Fruit fly (Drosophila melanogaster) whole organism, embryonic: ENCODE measurements around the gene ninaE.

ENCODE experiments used
- ATbp ChIP-seq: fragments of 200-800 bp; sonication (Bioruptor generic); optimal IDR thresholded peaks from 2 replicates; lab custom pipeline; 2017; ENCODE audit warnings: missing biosample characterization, mild to moderate bottlenecking, missing genetic modification characterization, missing genetic modification reagents
- Antp ChIP-seq: fragments of 200-800 bp; sonication (Bioruptor generic); optimal IDR thresholded peaks from 3 replicates; lab custom pipeline; 2016; ENCODE audit warnings: missing biosample characterization, missing genetic modification characterization
- Bdp1 ChIP-seq: fragments of 200-800 bp; sonication (Bioruptor generic); optimal IDR thresholded peaks from 3 replicates; lab custom pipeline; 2016; ENCODE audit warnings: missing biosample characterization, missing genetic modification characterization
- CG10431 ChIP-seq: fragments of 200-800 bp; sonication (Bioruptor generic); optimal IDR thresholded peaks from 3 replicates; lab custom pipeline; 2018; ENCODE audit warnings: missing biosample characterization, mild to moderate bottlenecking, missing genetic modification characterization
- CG10462 ChIP-seq: fragments of 200-800 bp; sonication (Bioruptor generic); optimal IDR thresholded peaks from 2 replicates; lab custom pipeline; 2016; ENCODE audit warnings: missing biosample characterization, missing genetic modification characterization
- CG12659 ChIP-seq: fragments of 200-800 bp; sonication (Bioruptor generic); optimal IDR thresholded peaks from 3 replicates; lab custom pipeline; 2017; ENCODE audit warnings: mild to moderate bottlenecking, missing biosample characterization, missing genetic modification reagents, missing genetic modification characterization
- CG13287 ChIP-seq: fragments of 200-800 bp; sonication (Bioruptor generic); IDR thresholded peaks from 2 replicates; pipeline ENCODE4 v1.3.6; 2022; ENCODE audit warnings: missing biosample characterization, missing genetic modification characterization; ENCODE audit not compliant: partially characterized antibody
- CG14014 ChIP-seq: fragments of 200-800 bp; sonication (Bioruptor generic); IDR thresholded peaks from 2 replicates; pipeline ENCODE4 v1.3.6; 2022; ENCODE audit warnings: missing biosample characterization, missing genetic modification characterization
- CG14667 ChIP-seq: fragments of 200-800 bp; sonication (Bioruptor generic); IDR thresholded peaks from 2 replicates; pipeline ENCODE4 v1.3.6; 2022; ENCODE audit warnings: missing biosample characterization, missing genetic modification characterization
- CG15073 ChIP-seq: fragments of 200-800 bp; sonication (Bioruptor generic); optimal IDR thresholded peaks from 2 replicates; lab custom pipeline; 2016; ENCODE audit warnings: missing biosample characterization, missing genetic modification characterization
- CG1647 ChIP-seq: fragments of 200-800 bp; sonication (Bioruptor generic); optimal IDR thresholded peaks from 3 replicates; lab custom pipeline; 2016; ENCODE audit warnings: missing biosample characterization, missing genetic modification characterization
- CG31441 ChIP-seq: fragments of 200-800 bp; sonication (Bioruptor generic); IDR thresholded peaks from 2 replicates; pipeline ENCODE4 v1.3.6; 2022; ENCODE audit warnings: missing biosample characterization, missing genetic modification characterization
- CG33213 ChIP-seq: fragments of 200-800 bp; sonication (Bioruptor generic); optimal IDR thresholded peaks from 3 replicates; lab custom pipeline; 2016; ENCODE audit warnings: missing biosample characterization, missing genetic modification characterization
- CG3407 ChIP-seq: fragments of 200-800 bp; sonication (Bioruptor generic); optimal IDR thresholded peaks from 2 replicates; lab custom pipeline; 2018; ENCODE audit warnings: missing biosample characterization, mild to moderate bottlenecking, missing genetic modification characterization
- CG6791 ChIP-seq: fragments of 200-800 bp; sonication (Bioruptor generic); IDR thresholded peaks from 3 replicates; pipeline ENCODE4 v1.3.6; 2022; ENCODE audit warnings: missing biosample characterization, missing genetic modification characterization; ENCODE audit not compliant: partially characterized antibody
- CG7928 ChIP-seq: fragments of 200-800 bp; sonication (Bioruptor generic); optimal IDR thresholded peaks from 2 replicates; lab custom pipeline; 2017; ENCODE audit warnings: missing biosample characterization, mild to moderate bottlenecking, missing genetic modification characterization
- CG8290 ChIP-seq, 3 experiments: fragments of 200-800 bp; sonication (Bioruptor generic); optimal IDR thresholded peaks; 2 replicates each; lab custom pipeline; 2016 to 2019; ENCODE audit warnings: missing biosample characterization in 3 of 3, missing genetic modification characterization in 3 of 3, mild to moderate bottlenecking in 2 of 3, moderate library complexity in 1 of 3
- CG8478 ChIP-seq: fragments of >200 bp; optimal IDR thresholded peaks from 2 replicates; lab custom pipeline; 2018
- CG8765 ChIP-seq: fragments of 200-800 bp; sonication (Bioruptor generic); IDR thresholded peaks from 2 replicates; pipeline ENCODE4 v1.3.6; 2022; ENCODE audit warnings: missing biosample characterization, missing genetic modification characterization
- Dref ChIP-seq: fragments of 200-800 bp; sonication (Bioruptor generic); IDR thresholded peaks from 2 replicates; pipeline ENCODE4 v1.3.6; 2022; ENCODE audit warnings: missing biosample characterization, missing genetic modification characterization
- HLH54F ChIP-seq: fragments of 200-800 bp; sonication (Bioruptor generic); optimal IDR thresholded peaks from 3 replicates; lab custom pipeline; 2016; ENCODE audit warnings: missing biosample characterization, missing genetic modification characterization
- HmgD ChIP-seq: fragments of 200-800 bp; sonication (Bioruptor generic); optimal IDR thresholded peaks from 3 replicates; lab custom pipeline; 2016; ENCODE audit warnings: missing biosample characterization, missing genetic modification characterization
- Lim3 ChIP-seq: fragments of 200-800 bp; sonication (Bioruptor generic); IDR thresholded peaks from 2 replicates; pipeline ENCODE4 v1.3.6; 2022; ENCODE audit warnings: missing biosample characterization, missing genetic modification characterization
- Optix ChIP-seq: fragments of 200-800 bp; sonication (Bioruptor generic); IDR thresholded peaks from 3 replicates; pipeline ENCODE4 v1.3.6; 2022; ENCODE audit warnings: missing biosample characterization, missing genetic modification characterization
- Ravus ChIP-seq: fragments of 200-800 bp; sonication (Bioruptor generic); IDR thresholded peaks from 2 replicates; pipeline ENCODE4 v1.3.6; 2022; ENCODE audit warnings: missing biosample characterization, missing genetic modification characterization
- Stat92E ChIP-seq, 3 experiments: fragments of >200 bp in 2 of 3; fragments of 200-800 bp in 1 of 3; sonication (Bioruptor generic) in 1 of 3; optimal IDR thresholded peaks; 2 replicates each; lab custom pipeline; 2017 to 2019; ENCODE audit warnings: missing biosample characterization in 3 of 3, missing genetic modification characterization in 3 of 3, mild to moderate bottlenecking in 1 of 3, moderate library complexity in 1 of 3
- Xbp1 ChIP-seq: fragments of 200-800 bp; sonication (Bioruptor generic); optimal IDR thresholded peaks from 3 replicates; lab custom pipeline; 2016; ENCODE audit warnings: missing biosample characterization, mild to moderate bottlenecking, missing genetic modification characterization
- ase ChIP-seq: fragments of 200-800 bp; sonication (Bioruptor generic); IDR thresholded peaks from 3 replicates; pipeline ENCODE4 v1.3.6; 2022; ENCODE audit warnings: missing biosample characterization, missing genetic modification characterization
- cad ChIP-seq: fragments of >200 bp; optimal IDR thresholded peaks from 2 replicates; lab custom pipeline; 2017; ENCODE audit warnings: missing biosample characterization, missing genetic modification characterization
- caup ChIP-seq: fragments of 200-800 bp; sonication (Bioruptor generic); optimal IDR thresholded peaks from 3 replicates; lab custom pipeline; 2017; ENCODE audit warnings: missing biosample characterization, mild to moderate bottlenecking, missing genetic modification characterization, moderate library complexity; ENCODE audit not compliant: severe bottlenecking
- chm ChIP-seq: fragments of 200-800 bp; sonication (Bioruptor generic); IDR thresholded peaks from 2 replicates; pipeline ENCODE4 v1.3.6; 2022; ENCODE audit warnings: missing biosample characterization, missing genetic modification characterization
- chn ChIP-seq: fragments of 200-800 bp; sonication (Bioruptor generic); optimal IDR thresholded peaks from 2 replicates; lab custom pipeline; 2016; ENCODE audit warnings: missing biosample characterization, missing genetic modification characterization
- ci ChIP-seq: fragments of 200-800 bp; sonication (Bioruptor generic); IDR thresholded peaks from 3 replicates; pipeline ENCODE4 v1.3.6; 2022; ENCODE audit warnings: missing biosample characterization, missing genetic modification characterization
- disco-r ChIP-seq: fragments of 200-800 bp; sonication (Bioruptor generic); optimal IDR thresholded peaks from 2 replicates; lab custom pipeline; 2016; ENCODE audit warnings: missing biosample characterization, missing genetic modification characterization
- fd102C ChIP-seq: fragments of 200-800 bp; sonication (Bioruptor generic); optimal IDR thresholded peaks from 2 replicates; lab custom pipeline; 2018; ENCODE audit warnings: missing biosample characterization, mild to moderate bottlenecking, missing genetic modification characterization, moderate library complexity
- fd3F ChIP-seq: fragments of 200-800 bp; sonication (Bioruptor generic); optimal IDR thresholded peaks from 2 replicates; lab custom pipeline; 2018; ENCODE audit warnings: missing biosample characterization, mild to moderate bottlenecking, missing genetic modification characterization, moderate library complexity
- gem ChIP-seq: fragments of 200-800 bp; sonication (Bioruptor generic); optimal IDR thresholded peaks from 2 replicates; lab custom pipeline; 2019; ENCODE audit warnings: missing biosample characterization, mild to moderate bottlenecking, missing genetic modification characterization, moderate library complexity
- hbn ChIP-seq: fragments of 200-800 bp; sonication (Bioruptor generic); IDR thresholded peaks from 2 replicates; pipeline ENCODE4 v1.3.6; 2022; ENCODE audit warnings: missing biosample characterization, missing genetic modification characterization; ENCODE audit not compliant: partially characterized antibody
- her ChIP-seq: fragments of 200-800 bp; sonication (Bioruptor generic); optimal IDR thresholded peaks from 2 replicates; lab custom pipeline; 2016; ENCODE audit warnings: missing biosample characterization, missing genetic modification characterization
- kah ChIP-seq: fragments of 200-800 bp; sonication (Bioruptor generic); optimal IDR thresholded peaks from 2 replicates; lab custom pipeline; 2018; ENCODE audit warnings: missing biosample characterization, mild to moderate bottlenecking, missing genetic modification characterization
- mirr ChIP-seq: fragments of 200-800 bp; sonication (Bioruptor generic); optimal IDR thresholded peaks from 3 replicates; lab custom pipeline; 2018; ENCODE audit warnings: missing biosample characterization, mild to moderate bottlenecking, missing genetic modification characterization
- nau ChIP-seq: fragments of 200-800 bp; sonication (Bioruptor generic); optimal IDR thresholded peaks from 3 replicates; lab custom pipeline; 2017; ENCODE audit warnings: missing biosample characterization, mild to moderate bottlenecking, missing genetic modification characterization, missing genetic modification reagents
- nerfin-2 ChIP-seq: fragments of 200-800 bp; sonication (Bioruptor generic); IDR thresholded peaks from 2 replicates; pipeline ENCODE4 v1.3.6; 2022; ENCODE audit warnings: missing biosample characterization, missing genetic modification characterization; ENCODE audit not compliant: partially characterized antibody
- nom ChIP-seq: fragments of 200-800 bp; sonication (Bioruptor generic); optimal IDR thresholded peaks from 2 replicates; lab custom pipeline; 2017; ENCODE audit warnings: missing biosample characterization, missing genetic modification characterization, mild to moderate bottlenecking, moderate library complexity, missing genetic modification reagents
- org-1 ChIP-seq: fragments of 200-800 bp; sonication (Bioruptor generic); optimal IDR thresholded peaks from 2 replicates; lab custom pipeline; 2017; ENCODE audit warnings: missing biosample characterization, missing genetic modification characterization
- rib ChIP-seq: fragments of 200-800 bp; sonication (Bioruptor generic); IDR thresholded peaks from 2 replicates; pipeline ENCODE4 v1.3.6; 2022; ENCODE audit warnings: missing biosample characterization, missing genetic modification characterization
- slp2 ChIP-seq: fragments of 200-800 bp; sonication (Bioruptor generic); optimal IDR thresholded peaks from 2 replicates; lab custom pipeline; 2016; ENCODE audit warnings: missing biosample characterization, missing genetic modification characterization
- sob ChIP-seq: fragments of 200-800 bp; sonication (Bioruptor generic); IDR thresholded peaks from 2 replicates; pipeline ENCODE4 v1.3.6; 2022; ENCODE audit warnings: missing biosample characterization, missing genetic modification characterization
- unpg ChIP-seq: fragments of 200-800 bp; sonication (Bioruptor generic); optimal IDR thresholded peaks from 3 replicates; lab custom pipeline; 2018; ENCODE audit warnings: missing biosample characterization, mild to moderate bottlenecking, missing genetic modification characterization, moderate library complexity
- zen ChIP-seq: fragments of 200-800 bp; sonication (Bioruptor generic); optimal IDR thresholded peaks from 3 replicates; lab custom pipeline; 2018; ENCODE audit warnings: missing biosample characterization, mild to moderate bottlenecking, missing genetic modification characterization, moderate library complexity

ninaE gene

dm6 chr3R:19890340-19890998 is 2.5 kb upstream of the ninaE start, which contains the start of gene CG4733 (continued):
- TF ChIP-seq CG15073 = no peak
- no peak for TF ChIP-seq chn (GFP tag; lab: Kevin White, UChicago)
- no peak for TF ChIP-seq nerfin-2 (GFP tag; lab: Robert Waterston, UW)
- no peak for TF ChIP-seq CG10431
- no peak for TF ChIP-seq mirr (GFP tag; lab: Kevin White, UChicago)
- TF ChIP-seq fd3F = no peak
- no peak for TF ChIP-seq CG3407 (GFP tag; lab: Kevin White, UChicago)
- no peak for TF ChIP-seq chm (GFP tag; lab: Robert Waterston, UW)
- TF ChIP-seq ci (GFP tag; lab: Robert Waterston, UW) = no peak
- no peak for TF ChIP-seq disco-r (GFP tag; lab: Kevin White, UChicago)
- TF ChIP-seq nom (GFP tag; lab: Kevin White, UChicago) = no peak
- no peak for TF ChIP-seq ATbp
- TF ChIP-seq ase (GFP tag; lab: Robert Waterston, UW) = no peak
- TF ChIP-seq kah = no peak
- TF ChIP-seq unpg (GFP tag; lab: Kevin White, UChicago) = no peak
- TF ChIP-seq Ravus (GFP tag; lab: Robert Waterston, UW) = no peak
- TF ChIP-seq rib (GFP tag; lab: Robert Waterston, UW) = no peak
- no peak for TF ChIP-seq HmgD (GFP tag; lab: Kevin White, UChicago)
- no peak for TF ChIP-seq Stat92E (GFP tag; optimal IDR thresholded peaks at IDR 0.05; lab: Kevin White, UChicago)
- no peak for TF ChIP-seq CG10462 (GFP tag; lab: Kevin White, UChicago)
- no peak for TF ChIP-seq fd102C (GFP tag; lab: Kevin White, UChicago)
- no peak for TF ChIP-seq cad
- no peak for TF ChIP-seq zen (tag; lab: Kevin White, UChicago)
- TF ChIP-seq CG14014 (GFP tag; lab: Robert Waterston, UW) = no peak
- TF ChIP-seq HLH54F (GFP tag; lab: Kevin White, UChicago) = no peak
- no peak for TF ChIP-seq Lim3
- TF ChIP-seq CG8290 (GFP tag; optimal IDR thresholded peaks at IDR 0.05; lab: Kevin White, UChicago) = no peak
- no peak for TF ChIP-seq CG8290 (tag; optimal IDR thresholded peaks at IDR 0.05; lab: Kevin White, UChicago)
- no peak for TF ChIP-seq CG31441 (GFP tag; lab: Robert Waterston, UW)
- TF ChIP-seq CG14667 (GFP tag; lab: Robert Waterston, UW) = no peak
- TF ChIP-seq gem (tag; lab: Kevin White, UChicago) = peak; percentile 43
- peak; percentile 30 for TF ChIP-seq CG13287 (GFP tag; lab: Robert Waterston, UW)
- no peak for TF ChIP-seq caup (GFP tag; lab: Kevin White, UChicago)
- no peak for TF ChIP-seq CG8478 (lab: Kevin White, UChicago)
- peak; percentile 31 for TF ChIP-seq CG12659 (GFP tag; lab: Kevin White, UChicago)
- no peak for TF ChIP-seq CG1647 (GFP tag; lab: Kevin White, UChicago)
- no peak for TF ChIP-seq her (GFP tag; lab: Kevin White, UChicago)
- TF ChIP-seq org-1 (GFP tag; lab: Kevin White, UChicago) = no peak
- no peak for TF ChIP-seq CG8765 (GFP tag; lab: Robert Waterston, UW)
- TF ChIP-seq CG33213 (GFP tag; lab: Kevin White, UChicago) = no peak
- no peak for TF ChIP-seq Xbp1 (GFP tag; lab: Kevin White, UChicago)
- TF ChIP-seq nau (GFP tag; lab: Kevin White, UChicago) = no peak
- TF ChIP-seq slp2 (GFP tag; lab: Kevin White, UChicago) = no peak
- peak; percentile 27; the same call in 1 of the 3 replicates for TF ChIP-seq CG6791 (GFP tag; lab: Robert Waterston, UW)
- TF ChIP-seq Bdp1 (GFP tag; lab: Kevin White, UChicago) = no peak
- TF ChIP-seq Optix = no peak
- TF ChIP-seq CG7928 = no peak
- TF ChIP-seq Antp (GFP tag; lab: Kevin White, UChicago) = no peak
- no peak for TF ChIP-seq sob
- TF ChIP-seq Dref (GFP tag; lab: Robert Waterston, UW) = no peak
- TF ChIP-seq hbn (GFP tag; lab: Robert Waterston, UW) = no peak
